Worm (Caenorhabditis elegans) whole organism, L2 larva: ENCODE data around the gene ttr-53.

Experiments used
- Y55F3AM.14 ChIP-seq: fragments of 200-800 bp; sonication (Bioruptor generic); optimal IDR thresholded peaks from 2 replicates; lab custom pipeline; 2018; ENCODE audit warnings: mild to moderate bottlenecking, missing genetic modification characterization, missing compliant biosample characterization
- crh-2 ChIP-seq: sonication (generic microtip); optimal IDR thresholded peaks from 2 replicates; lab custom pipeline; 2017; ENCODE audit warnings: missing biosample characterization, missing genetic modification characterization
- lin-11 ChIP-seq: fragments of 150-350 bp; sonication (generic microtip); optimal IDR thresholded peaks from 2 replicates; lab custom pipeline; 2014; ENCODE audit warnings: missing biosample characterization, missing genetic modification characterization, inconsistent platforms, mixed read lengths
- nhr-25 ChIP-seq: fragments of 150-350 bp; sonication (generic microtip); optimal IDR thresholded peaks from 3 replicates; lab custom pipeline; 2014; ENCODE audit warnings: missing biosample characterization, missing genetic modification characterization
- unc-39 ChIP-seq: fragments of 150-350 bp; optimal IDR thresholded peaks from 2 replicates; lab custom pipeline; 2014; ENCODE audit warnings: missing biosample characterization, missing genetic modification characterization

- TF ChIP-seq unc-39 (no peak), Y55F3AM.14 (GFP tag; lab: Kevin White, UChicago) (no peak), nhr-25 (no peak), crh-2 (tag; lab: Kevin White, UChicago) (no peak), lin-11 (no peak)
These were observed 8.9 kb upstream of the ttr-53 start, which contains the start of gene pigs-1 for ce11 chrIV:10148938-10149337.
